Worm (Caenorhabditis elegans) whole organism, L4 larva: ENCODE data around the gene M05D6.2.

Experiments used
- F49E8.2 ChIP-seq: sonication (generic microtip); optimal IDR thresholded peaks from 2 replicates; lab custom pipeline; 2016; ENCODE audit warnings: missing compliant biosample characterization, mild to moderate bottlenecking, missing genetic modification characterization, borderline replicate concordance
- R02D3.7 ChIP-seq: fragments of 150-350 bp; sonication (generic microtip); optimal IDR thresholded peaks from 3 replicates; lab custom pipeline; 2014; ENCODE audit warnings: missing biosample characterization, missing genetic modification characterization
- aha-1 ChIP-seq: fragments of 150-350 bp; peaks from one replicate; lab custom pipeline; 2014; ENCODE audit warnings: missing biosample characterization, missing genetic modification characterization
- ama-1 ChIP-seq: fragments of 150-350 bp; optimal IDR thresholded peaks from 2 replicates; lab custom pipeline; 2014; ENCODE audit warnings: inconsistent platforms, mixed read lengths
- attf-4 ChIP-seq: sonication (generic microtip); optimal IDR thresholded peaks from 3 replicates; lab custom pipeline; 2017; ENCODE audit warnings: missing biosample characterization, missing genetic modification characterization
- cey-2 ChIP-seq: sonication (generic microtip); optimal IDR thresholded peaks from 3 replicates; lab custom pipeline; 2017; ENCODE audit warnings: missing genetic modification characterization, mild to moderate bottlenecking, missing compliant biosample characterization, antibody characterized with exemption, borderline replicate concordance; ENCODE audit not compliant: insufficient read depth
- mxl-2 ChIP-seq: fragments of 200-800 bp; sonication (Bioruptor generic); conservative IDR thresholded peaks from 2 replicates; pipeline ENCODE4 v1.3.6; 2022; ENCODE audit warnings: missing genetic modification reagents, missing genetic modification characterization, missing compliant biosample characterization
- nhr-42 ChIP-seq: fragments of 200-800 bp; sonication (Bioruptor generic); IDR thresholded peaks from 2 replicates; pipeline ENCODE4 v1.3.6; 2022; ENCODE audit warnings: missing genetic modification characterization, missing compliant biosample characterization
- nhr-6 ChIP-seq: fragments of 150-350 bp; optimal IDR thresholded peaks from 2 replicates; lab custom pipeline; 2014; ENCODE audit warnings: missing biosample characterization, missing genetic modification characterization
- php-3 ChIP-seq: fragments of 200-800 bp; sonication (Bioruptor generic); IDR thresholded peaks from 2 replicates; pipeline ENCODE4 v1.3.6; 2022; ENCODE audit warnings: missing genetic modification reagents, missing genetic modification characterization, missing compliant biosample characterization

DNA sequence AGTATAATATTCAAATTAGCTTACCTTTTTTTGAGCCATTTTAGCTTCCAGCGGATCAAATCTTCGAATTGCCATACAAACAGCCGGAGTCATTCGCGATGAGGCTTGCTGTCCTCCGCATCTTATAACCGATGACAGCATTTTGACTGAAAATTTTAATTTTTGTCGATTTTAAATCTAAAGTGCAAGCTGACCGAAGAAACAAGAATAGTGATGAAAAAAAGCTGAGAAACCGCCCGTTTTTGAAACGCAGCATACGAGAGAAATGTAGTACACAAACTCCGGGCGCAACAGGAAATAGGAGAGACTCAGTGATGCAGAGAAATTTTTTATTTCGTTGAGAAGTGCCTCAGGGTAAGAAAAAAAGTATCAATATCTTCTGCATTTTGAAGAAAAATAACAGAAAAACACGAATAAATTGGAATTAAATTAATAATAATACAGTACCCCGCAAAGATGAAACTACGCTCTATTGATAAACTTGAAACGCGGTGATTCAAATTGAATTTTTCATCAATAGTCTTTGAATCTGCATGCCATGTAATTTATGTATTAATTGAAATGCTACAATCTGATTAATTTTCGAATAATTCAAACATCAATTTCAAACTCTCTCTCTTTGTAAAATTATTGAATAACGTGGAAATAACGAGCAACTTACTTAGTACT lies 15.3 kb downstream of the M05D6.2 start:
- peak; percentile 90 for TF ChIP-seq aha-1 (tag; lab: Kevin White, UChicago)
- no peak for TF ChIP-seq php-3
- TF ChIP-seq nhr-42, result no peak
- TF ChIP-seq attf-4 (tag; lab: Kevin White, UChicago), result no peak
- no peak for TF ChIP-seq R02D3.7 (tag; lab: Kevin White, UChicago)
- TF ChIP-seq cey-2 (tag; lab: Kevin White, UChicago), result no peak
- no peak for TF ChIP-seq F49E8.2 (tag; lab: Kevin White, UChicago)
- no peak for TF ChIP-seq mxl-2 (GFP tag; lab: Robert Waterston, UW)
- no peak for TF ChIP-seq nhr-6 (tag; lab: Kevin White, UChicago)
- TF ChIP-seq ama-1, result peak; percentile 26
